Worm (Caenorhabditis elegans) whole organism, mixed stage, embryonic: ENCODE results near the gene F10D7.10.

Source experiments
- bed-3 ChIP-seq: fragments of 200-800 bp; sonication (Bioruptor generic); optimal IDR thresholded peaks from 3 replicates; lab custom pipeline; 2018; ENCODE audit warnings: mild to moderate bottlenecking, missing genetic modification characterization, moderate library complexity, missing compliant biosample characterization
- blmp-1 ChIP-seq: fragments of 150-350 bp; optimal IDR thresholded peaks from 2 replicates; lab custom pipeline; 2014; ENCODE audit warnings: missing biosample characterization, missing genetic modification characterization
- ceh-39 ChIP-seq: fragments of 150-350 bp; optimal IDR thresholded peaks from 2 replicates; lab custom pipeline; 2014; ENCODE audit warnings: missing biosample characterization, missing genetic modification characterization
- ceh-43 ChIP-seq: fragments of 200-800 bp; sonication (Bioruptor generic); optimal IDR thresholded peaks from 2 replicates; lab custom pipeline; 2018; ENCODE audit warnings: mild to moderate bottlenecking, missing genetic modification characterization, moderate library complexity, missing compliant biosample characterization
- ceh-83 ChIP-seq: fragments of 200-800 bp; sonication (Bioruptor generic); optimal IDR thresholded peaks from 2 replicates; lab custom pipeline; 2018; ENCODE audit warnings: mild to moderate bottlenecking, missing genetic modification characterization, missing compliant biosample characterization
- ces-1 ChIP-seq: fragments of 150-350 bp; optimal IDR thresholded peaks from 2 replicates; lab custom pipeline; 2014; ENCODE audit warnings: missing biosample characterization, missing genetic modification reagents, missing genetic modification characterization
- cnd-1 ChIP-seq: fragments of 200-800 bp; sonication (Bioruptor generic); optimal IDR thresholded peaks from 2 replicates; lab custom pipeline; 2018; ENCODE audit warnings: mild to moderate bottlenecking, missing genetic modification characterization, missing compliant biosample characterization
- drap-1 ChIP-seq: fragments of 200-800 bp; sonication (Bioruptor generic); optimal IDR thresholded peaks from 3 replicates; lab custom pipeline; 2018; ENCODE audit warnings: mild to moderate bottlenecking, missing genetic modification characterization, missing compliant biosample characterization
- elt-1 ChIP-seq: sonication (generic microtip); optimal IDR thresholded peaks from 2 replicates; lab custom pipeline; 2017; ENCODE audit warnings: missing genetic modification characterization, mild to moderate bottlenecking, missing compliant biosample characterization, antibody characterized with exemption, moderate library complexity, borderline replicate concordance; ENCODE audit not compliant: insufficient read depth
- flh-1 ChIP-seq: fragments of 200-800 bp; sonication (Bioruptor generic); optimal IDR thresholded peaks from 2 replicates; lab custom pipeline; 2018; ENCODE audit warnings: mild to moderate bottlenecking, missing genetic modification characterization, moderate library complexity, missing compliant biosample characterization
- ham-2 ChIP-seq: fragments of 200-800 bp; sonication (Bioruptor generic); optimal IDR thresholded peaks from 2 replicates; lab custom pipeline; 2018; ENCODE audit warnings: mild to moderate bottlenecking, missing genetic modification characterization, missing compliant biosample characterization
- hlh-1 ChIP-seq: fragments of 150-350 bp; optimal IDR thresholded peaks from 2 replicates; lab custom pipeline; 2014; ENCODE audit warnings: missing biosample characterization, missing genetic modification reagents, missing genetic modification characterization
- lin-32 ChIP-seq: fragments of 200-800 bp; sonication (Bioruptor generic); optimal IDR thresholded peaks from 2 replicates; lab custom pipeline; 2018; ENCODE audit warnings: mild to moderate bottlenecking, missing genetic modification characterization, missing compliant biosample characterization
- lsy-2 ChIP-seq: fragments of 150-350 bp; optimal IDR thresholded peaks from 2 replicates; lab custom pipeline; 2014; ENCODE audit warnings: missing biosample characterization, missing genetic modification characterization
- mab-5 ChIP-seq: fragments of 150-350 bp; optimal IDR thresholded peaks from 2 replicates; lab custom pipeline; 2014; ENCODE audit warnings: missing biosample characterization, missing genetic modification characterization
- mep-1 ChIP-seq: fragments of 150-350 bp; optimal IDR thresholded peaks from 2 replicates; lab custom pipeline; 2017; ENCODE audit warnings: missing biosample characterization, missing genetic modification reagents, missing genetic modification characterization, inconsistent platforms
- mls-2 ChIP-seq: sonication (generic microtip); optimal IDR thresholded peaks from 2 replicates; lab custom pipeline; 2016; ENCODE audit warnings: mild to moderate bottlenecking, missing genetic modification characterization, moderate library complexity, missing compliant biosample characterization
- nhr-12 ChIP-seq: fragments of 150-350 bp; optimal IDR thresholded peaks from 2 replicates; lab custom pipeline; 2014; ENCODE audit warnings: missing biosample characterization, missing genetic modification characterization
- nhr-2 ChIP-seq: fragments of 150-350 bp; optimal IDR thresholded peaks from 2 replicates; lab custom pipeline; 2014; ENCODE audit warnings: missing biosample characterization, missing genetic modification characterization
- nhr-237 ChIP-seq: fragments of 150-350 bp; optimal IDR thresholded peaks from 2 replicates; lab custom pipeline; 2014; ENCODE audit warnings: missing biosample characterization, missing genetic modification characterization
- nhr-28 ChIP-seq: fragments of 150-350 bp; optimal IDR thresholded peaks from 2 replicates; lab custom pipeline; 2014; ENCODE audit warnings: missing biosample characterization, missing genetic modification characterization
- nhr-76 ChIP-seq: sonication (generic microtip); optimal IDR thresholded peaks from 2 replicates; lab custom pipeline; 2017; ENCODE audit warnings: missing biosample characterization, missing genetic modification characterization
- pha-4 ChIP-seq: fragments of 150-350 bp; optimal IDR thresholded peaks from 2 replicates; lab custom pipeline; 2018; ENCODE audit warnings: missing biosample characterization, missing genetic modification reagents, missing genetic modification characterization
- sem-2 ChIP-seq: fragments of 200-800 bp; sonication (Bioruptor generic); optimal IDR thresholded peaks from 2 replicates; lab custom pipeline; 2018; ENCODE audit warnings: mild to moderate bottlenecking, missing genetic modification characterization, missing compliant biosample characterization
- snpc-4 ChIP-seq: fragments of 150-350 bp; optimal IDR thresholded peaks from 2 replicates; lab custom pipeline; 2014; ENCODE audit warnings: missing biosample characterization, missing genetic modification characterization
- sptf-1 ChIP-seq: sonication (generic microtip); optimal IDR thresholded peaks from 2 replicates; lab custom pipeline; 2017; ENCODE audit warnings: mild to moderate bottlenecking, missing genetic modification characterization, moderate library complexity, missing compliant biosample characterization
- tbx-8 ChIP-seq: fragments of 200-800 bp; sonication (Bioruptor generic); optimal IDR thresholded peaks from 2 replicates; lab custom pipeline; 2018; ENCODE audit warnings: mild to moderate bottlenecking, missing genetic modification characterization, moderate library complexity, missing compliant biosample characterization
- unc-120 ChIP-seq: sonication (generic microtip); optimal IDR thresholded peaks from 2 replicates; lab custom pipeline; 2017; ENCODE audit warnings: missing genetic modification characterization, missing compliant biosample characterization; ENCODE audit not compliant: poor library complexity, severe bottlenecking
- unc-39 ChIP-seq: fragments of 150-350 bp; optimal IDR thresholded peaks from 2 replicates; lab custom pipeline; 2014; ENCODE audit warnings: missing biosample characterization, missing genetic modification characterization
- unc-62 ChIP-seq: fragments of 150-350 bp; optimal IDR thresholded peaks from 2 replicates; lab custom pipeline; 2014; ENCODE audit warnings: missing biosample characterization, missing genetic modification reagents, missing genetic modification characterization
- zip-8 ChIP-seq: fragments of 150-350 bp; optimal IDR thresholded peaks from 2 replicates; lab custom pipeline; 2014; ENCODE audit warnings: missing biosample characterization, missing genetic modification characterization
- ztf-11 ChIP-seq: fragments of 150-350 bp; optimal IDR thresholded peaks from 2 replicates; lab custom pipeline; 2014; ENCODE audit warnings: missing biosample characterization, missing genetic modification characterization

F10D7.10 gene

DNA sequence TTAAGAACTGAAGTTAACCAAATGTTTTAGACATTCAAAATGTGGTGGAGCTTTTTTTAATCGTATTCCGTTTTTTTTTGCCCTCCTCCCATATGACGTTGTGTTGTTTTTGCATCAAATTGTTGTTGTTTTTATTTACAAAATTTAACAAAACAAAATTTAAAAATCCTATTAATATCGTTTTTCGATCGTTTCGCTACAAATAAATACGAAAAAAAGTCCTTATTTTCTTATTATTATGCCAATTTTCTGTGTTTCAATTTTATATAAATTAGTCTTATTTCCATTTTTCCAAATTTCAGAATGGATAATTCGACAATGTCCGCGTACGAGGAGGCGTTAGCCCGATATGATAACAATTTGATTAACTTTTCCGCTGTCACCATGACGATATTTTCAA is 20.1 kb downstream of the F10D7.10 start, which contains the start of gene npr-36:
npr-36 (plus strand) TSS at position 301 of the 400 bp plus-strand sequence.
- TF ChIP-seq pha-4 (no peak), ztf-11 (tag; lab: Kevin White, UChicago) (no peak), ceh-83 (GFP tag; lab: Kevin White, UChicago) (no peak), ceh-39 (tag; lab: Kevin White, UChicago) (no peak), mab-5 (tag; lab: Kevin White, UChicago) (no peak), tbx-8 (GFP tag; lab: Kevin White, UChicago) (no peak), nhr-2 (tag; lab: Kevin White, UChicago) (no peak), flh-1 (GFP tag; lab: Kevin White, UChicago) (no peak), cnd-1 (tag; lab: Kevin White, UChicago) (no peak), zip-8 (no peak), sptf-1 (no peak)

ce11 chrX:17356748-17357147 is 22.8 kb downstream of the F10D7.10 start:
- TF ChIP-seq sem-2: no peak
- no peak for TF ChIP-seq pha-4
- no peak for TF ChIP-seq ham-2 (GFP tag; lab: Kevin White, UChicago)
- no peak for TF ChIP-seq unc-120 (tag; lab: Kevin White, UChicago)
- TF ChIP-seq ceh-83 (GFP tag; lab: Kevin White, UChicago): no peak
- no peak for TF ChIP-seq tbx-8 (GFP tag; lab: Kevin White, UChicago)
- no peak for TF ChIP-seq nhr-28 (tag; lab: Kevin White, UChicago)
- no peak for TF ChIP-seq mls-2 (tag; lab: Kevin White, UChicago)
- no peak for TF ChIP-seq blmp-1 (tag; lab: Kevin White, UChicago)
- TF ChIP-seq, all 35 proteins: peak for 0

- no peak for TF ChIP-seq mls-2 (tag; lab: Kevin White, UChicago)
- TF ChIP-seq ces-1: peak; percentile 57
- TF ChIP-seq, all 35 proteins: peak for 1
Observed at ce11 chrX:17355462-17355861, 24.1 kb downstream of the F10D7.10 start.

DNA sequence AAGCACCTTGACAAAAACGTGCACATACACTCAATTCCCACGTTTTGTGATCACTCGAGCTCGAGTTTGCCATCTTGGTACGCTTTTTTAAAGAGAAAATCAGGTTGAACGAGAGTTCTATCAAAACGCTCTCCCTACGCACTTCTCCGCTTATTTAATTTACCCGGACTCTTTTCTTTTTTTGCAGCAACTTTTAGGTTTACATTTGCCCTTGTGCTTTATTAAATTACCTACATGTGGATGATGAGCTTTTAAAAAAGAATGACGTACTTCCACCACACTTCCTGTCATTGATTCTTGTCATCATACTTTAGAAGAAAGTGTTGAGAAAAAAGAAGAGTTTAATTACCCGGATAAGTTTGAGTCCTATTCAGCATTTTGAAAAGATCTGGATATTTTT is 27.5 kb downstream of the F10D7.10 start:
- TF ChIP-seq ceh-39 (tag; lab: Kevin White, UChicago) (no peak), ces-1 (peak; percentile 49)

DNA sequence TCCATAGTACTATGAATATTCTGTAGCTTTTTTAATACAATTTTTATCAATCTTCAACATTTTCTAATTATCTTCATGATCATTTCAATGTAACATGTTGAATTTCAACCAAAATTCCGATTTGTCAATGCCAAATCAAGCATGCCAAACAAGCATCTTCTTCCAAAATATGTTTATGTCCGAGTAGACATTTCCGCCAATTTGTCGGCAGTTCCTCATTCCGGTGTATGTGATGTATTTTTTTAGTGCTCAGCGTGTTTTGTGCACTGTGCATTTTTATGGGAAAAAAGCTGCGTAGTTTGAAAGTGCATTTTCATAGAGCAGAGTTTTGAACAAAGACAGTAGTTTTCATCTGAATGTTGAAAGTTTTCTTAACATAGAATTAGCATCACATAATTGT is 30.2 kb downstream of the F10D7.10 start:
- TF ChIP-seq blmp-1 (tag; lab: Kevin White, UChicago): no peak
- no peak for TF ChIP-seq cnd-1 (tag; lab: Kevin White, UChicago)
- no peak for TF ChIP-seq drap-1 (GFP tag; lab: Kevin White, UChicago)
- no peak for TF ChIP-seq nhr-237 (tag; lab: Kevin White, UChicago)
- TF ChIP-seq lsy-2 (tag; lab: Kevin White, UChicago): no peak
- no peak for TF ChIP-seq unc-120 (tag; lab: Kevin White, UChicago)
- TF ChIP-seq snpc-4 (tag; lab: Kevin White, UChicago): no peak
- no peak for TF ChIP-seq tbx-8 (GFP tag; lab: Kevin White, UChicago)
- TF ChIP-seq unc-62 (GFP tag; lab: Kevin White, UChicago): no peak

DNA sequence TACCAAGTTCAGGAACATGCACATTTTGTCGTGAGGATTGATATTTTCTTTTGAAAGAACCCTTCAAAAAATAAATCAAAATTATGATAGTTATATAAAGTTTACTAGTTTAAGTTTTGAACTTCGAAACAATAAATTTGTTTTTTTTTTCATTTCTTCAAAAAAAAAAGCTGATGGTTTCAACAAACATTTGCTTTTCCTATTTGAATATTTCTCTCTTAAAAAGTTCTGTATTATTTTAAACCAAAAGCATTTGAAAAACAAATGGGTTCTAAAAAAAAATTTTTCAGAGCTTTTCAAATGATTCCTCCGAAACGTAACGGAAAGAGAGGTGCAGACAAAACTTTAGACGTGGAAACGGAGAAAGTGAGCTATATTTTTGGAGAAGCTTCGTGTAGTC is 39.1 kb downstream of the F10D7.10 start, which contains the start of gene C53C11.1:
C53C11.1 (plus strand) TSS at position 301 of the 400 bp plus-strand sequence.
- TF ChIP-seq nhr-12 (tag; lab: Kevin White, UChicago) (no peak), ceh-39 (tag; lab: Kevin White, UChicago) (no peak), bed-3 (GFP tag; lab: Kevin White, UChicago) (no peak), lin-32 (GFP tag; lab: Kevin White, UChicago) (no peak), nhr-76 (tag; lab: Kevin White, UChicago) (no peak), blmp-1 (tag; lab: Kevin White, UChicago) (no peak), unc-62 (GFP tag; lab: Kevin White, UChicago) (no peak), ceh-43 (GFP tag; lab: Kevin White, UChicago) (no peak)
- TF ChIP-seq, all 35 proteins: peak for 0

DNA sequence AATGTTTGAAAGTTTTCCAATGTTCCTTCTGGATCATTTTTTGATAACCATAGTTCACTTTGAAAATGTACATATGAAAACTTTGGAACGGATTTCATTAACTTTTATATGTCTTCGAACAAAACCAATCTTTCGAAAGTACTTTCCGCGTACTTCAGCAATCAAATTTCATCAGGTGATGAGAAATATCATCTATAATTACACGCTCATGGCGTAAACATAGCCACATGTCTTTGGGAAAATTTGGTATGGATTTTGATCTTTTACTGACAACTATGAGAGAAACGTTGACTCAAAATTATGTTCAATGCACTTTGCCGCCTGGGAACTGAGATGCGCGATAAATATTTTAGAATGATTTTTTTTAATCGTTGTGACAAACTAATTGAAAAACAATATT is 40.6 kb downstream of the F10D7.10 start:
- TF ChIP-seq unc-39 (no peak), tbx-8 (GFP tag; lab: Kevin White, UChicago) (no peak), hlh-1 (tag; lab: Kevin White, UChicago) (no peak), nhr-12 (tag; lab: Kevin White, UChicago) (no peak), elt-1 (tag; lab: Kevin White, UChicago) (no peak), ztf-11 (tag; lab: Kevin White, UChicago) (no peak), cnd-1 (tag; lab: Kevin White, UChicago) (no peak), ham-2 (GFP tag; lab: Kevin White, UChicago) (no peak), zip-8 (no peak), drap-1 (GFP tag; lab: Kevin White, UChicago) (no peak), mep-1 (no peak), nhr-76 (tag; lab: Kevin White, UChicago) (no peak), sptf-1 (no peak), nhr-237 (tag; lab: Kevin White, UChicago) (no peak), lin-32 (GFP tag; lab: Kevin White, UChicago) (no peak), bed-3 (GFP tag; lab: Kevin White, UChicago) (no peak), nhr-2 (tag; lab: Kevin White, UChicago) (no peak)
- TF ChIP-seq, all 35 proteins: peak for 0
